Worm (Caenorhabditis elegans) whole organism, L4 larva: ENCODE results near the gene dyc-1.
A peak's percentile ranks its signal among the peaks of the same experiment; 100 is the strongest.

Source experiments
- D1046.2 ChIP-seq: fragments of 200-800 bp; sonication (Bioruptor generic); IDR thresholded peaks from 2 replicates; pipeline ENCODE4 v1.3.6; 2022; ENCODE audit warnings: missing genetic modification characterization, missing compliant biosample characterization
- F26F4.8 ChIP-seq: fragments of 200-800 bp; sonication (Bioruptor generic); conservative IDR thresholded peaks from 2 replicates; pipeline ENCODE4 v1.3.6; 2022; ENCODE audit warnings: missing genetic modification characterization, missing compliant biosample characterization
- F49E8.2 ChIP-seq: sonication (generic microtip); optimal IDR thresholded peaks from 2 replicates; lab custom pipeline; 2016; ENCODE audit warnings: missing compliant biosample characterization, mild to moderate bottlenecking, missing genetic modification characterization, borderline replicate concordance
- R02D3.7 ChIP-seq: fragments of 150-350 bp; sonication (generic microtip); optimal IDR thresholded peaks from 3 replicates; lab custom pipeline; 2014; ENCODE audit warnings: missing biosample characterization, missing genetic modification characterization
- T26A8.4 ChIP-seq: fragments of 200-800 bp; sonication (Bioruptor generic); IDR thresholded peaks from 2 replicates; pipeline ENCODE4 v1.3.6; 2022; ENCODE audit warnings: missing genetic modification characterization, missing compliant biosample characterization
- Y48G9A.11 ChIP-seq: fragments of 200-800 bp; sonication (Bioruptor generic); IDR thresholded peaks from 2 replicates; pipeline ENCODE4 v1.3.6; 2022; ENCODE audit warnings: missing genetic modification reagents, missing genetic modification characterization, missing compliant biosample characterization
- ZK337.2 ChIP-seq: fragments of 200-800 bp; sonication (Bioruptor generic); IDR thresholded peaks from 2 replicates; pipeline ENCODE4 v1.3.6; 2022; ENCODE audit warnings: missing genetic modification reagents, missing genetic modification characterization, missing compliant biosample characterization
- attf-4 ChIP-seq: sonication (generic microtip); optimal IDR thresholded peaks from 3 replicates; lab custom pipeline; 2017; ENCODE audit warnings: missing biosample characterization, missing genetic modification characterization
- ceh-44 ChIP-seq: fragments of 200-800 bp; sonication (Bioruptor generic); IDR thresholded peaks from 2 replicates; pipeline ENCODE4 v1.3.6; 2022; ENCODE audit warnings: missing genetic modification reagents, missing genetic modification characterization, missing compliant biosample characterization
- ces-1 ChIP-seq: fragments of 150-350 bp; sonication (generic microtip); optimal IDR thresholded peaks from 4 replicates; lab custom pipeline; 2014; ENCODE audit warnings: missing biosample characterization, missing genetic modification reagents, missing genetic modification characterization
- daf-19 ChIP-seq: fragments of 200-800 bp; sonication (Bioruptor generic); conservative IDR thresholded peaks from 2 replicates; pipeline ENCODE4 v1.3.6; 2022; ENCODE audit warnings: missing genetic modification characterization, missing compliant biosample characterization
- daf-8 ChIP-seq: fragments of 200-800 bp; sonication (Bioruptor generic); IDR thresholded peaks from 2 replicates; pipeline ENCODE4 v1.3.6; 2022; ENCODE audit warnings: missing genetic modification characterization, missing compliant biosample characterization
- dmd-6 ChIP-seq: fragments of 200-800 bp; sonication (Bioruptor generic); IDR thresholded peaks from 2 replicates; pipeline ENCODE4 v1.3.6; 2022; ENCODE audit warnings: missing genetic modification reagents, missing genetic modification characterization, missing compliant biosample characterization
- dmd-9 ChIP-seq: fragments of 200-800 bp; sonication (Bioruptor generic); IDR thresholded peaks from 2 replicates; pipeline ENCODE4 v1.3.6; 2022; ENCODE audit warnings: missing genetic modification reagents, missing genetic modification characterization, missing compliant biosample characterization
- dpl-1 ChIP-seq: fragments of 150-350 bp; optimal IDR thresholded peaks from 2 replicates; lab custom pipeline; 2014; ENCODE audit warnings: missing biosample characterization, missing genetic modification reagents, missing genetic modification characterization
- duxl-1 ChIP-seq: sonication (generic microtip); optimal IDR thresholded peaks from 2 replicates; lab custom pipeline; 2016; ENCODE audit warnings: mild to moderate bottlenecking, missing genetic modification characterization, moderate library complexity, missing compliant biosample characterization; ENCODE audit not compliant: poor library complexity
- egl-43 ChIP-seq: fragments of 200-800 bp; sonication (Bioruptor generic); IDR thresholded peaks from 2 replicates; pipeline ENCODE4 v1.3.6; 2022; ENCODE audit warnings: missing genetic modification reagents, missing genetic modification characterization, missing compliant biosample characterization
- fos-1 ChIP-seq: fragments of 150-350 bp; optimal IDR thresholded peaks from 2 replicates; lab custom pipeline; 2014; ENCODE audit warnings: missing biosample characterization, missing genetic modification characterization
- hlh-11 ChIP-seq: fragments of 200-800 bp; sonication (Bioruptor generic); optimal IDR thresholded peaks from 2 replicates; lab custom pipeline; 2018; ENCODE audit warnings: mild to moderate bottlenecking, missing genetic modification characterization, missing compliant biosample characterization
- hlh-30 ChIP-seq: sonication (generic microtip); optimal IDR thresholded peaks from 2 replicates; lab custom pipeline; 2017; ENCODE audit warnings: antibody characterized with exemption, mild to moderate bottlenecking, missing genetic modification characterization, missing compliant biosample characterization; ENCODE audit not compliant: insufficient read depth
- jun-1 ChIP-seq: fragments of 150-350 bp; optimal IDR thresholded peaks from 2 replicates; lab custom pipeline; 2014; ENCODE audit warnings: missing biosample characterization, missing genetic modification reagents, missing genetic modification characterization
- lin-13 ChIP-seq: fragments of 150-350 bp; optimal IDR thresholded peaks from 2 replicates; lab custom pipeline; 2014; ENCODE audit warnings: missing biosample characterization, missing genetic modification reagents, missing genetic modification characterization
- lin-38 ChIP-seq: fragments of 200-800 bp; sonication (Bioruptor generic); IDR thresholded peaks from 2 replicates; pipeline ENCODE4 v1.3.6; 2022; ENCODE audit warnings: missing genetic modification reagents, missing genetic modification characterization, missing compliant biosample characterization
- mdt-29 ChIP-seq: fragments of 200-800 bp; sonication (Bioruptor generic); IDR thresholded peaks from 2 replicates; pipeline ENCODE4 v1.3.6; 2022; ENCODE audit warnings: missing genetic modification reagents, missing genetic modification characterization, missing compliant biosample characterization
- mep-1 ChIP-seq: fragments of 150-350 bp; sonication (generic microtip); optimal IDR thresholded peaks from 3 replicates; lab custom pipeline; 2014; ENCODE audit warnings: missing biosample characterization, missing genetic modification characterization
- mxl-2 ChIP-seq: fragments of 200-800 bp; sonication (Bioruptor generic); conservative IDR thresholded peaks from 2 replicates; pipeline ENCODE4 v1.3.6; 2022; ENCODE audit warnings: missing genetic modification reagents, missing genetic modification characterization, missing compliant biosample characterization
- nhr-111 ChIP-seq: fragments of 200-800 bp; sonication (Bioruptor generic); optimal IDR thresholded peaks from 2 replicates; lab custom pipeline; 2018; ENCODE audit warnings: mild to moderate bottlenecking, missing genetic modification characterization, missing compliant biosample characterization
- nhr-28 ChIP-seq: fragments of 150-350 bp; optimal IDR thresholded peaks from 2 replicates; lab custom pipeline; 2014; ENCODE audit warnings: missing biosample characterization, missing genetic modification characterization
- nhr-41 ChIP-seq: fragments of 200-800 bp; sonication (Bioruptor generic); IDR thresholded peaks from 2 replicates; pipeline ENCODE4 v1.3.6; 2022; ENCODE audit warnings: missing genetic modification reagents, missing genetic modification characterization, missing compliant biosample characterization
- nhr-6 ChIP-seq: fragments of 150-350 bp; optimal IDR thresholded peaks from 2 replicates; lab custom pipeline; 2014; ENCODE audit warnings: missing biosample characterization, missing genetic modification characterization
- nhr-77 ChIP-seq: fragments of 150-350 bp; optimal IDR thresholded peaks from 2 replicates; lab custom pipeline; 2014; ENCODE audit warnings: missing biosample characterization, missing genetic modification characterization
- php-3 ChIP-seq: fragments of 200-800 bp; sonication (Bioruptor generic); IDR thresholded peaks from 2 replicates; pipeline ENCODE4 v1.3.6; 2022; ENCODE audit warnings: missing genetic modification reagents, missing genetic modification characterization, missing compliant biosample characterization
- pqm-1 ChIP-seq: sonication (generic microtip); optimal IDR thresholded peaks from 2 replicates; lab custom pipeline; 2017; ENCODE audit warnings: missing biosample characterization, missing genetic modification characterization
- saeg-2 ChIP-seq: fragments of 200-800 bp; sonication (Bioruptor generic); IDR thresholded peaks from 2 replicates; pipeline ENCODE4 v1.3.6; 2022; ENCODE audit warnings: missing genetic modification reagents, missing genetic modification characterization, missing compliant biosample characterization
- sdz-12 ChIP-seq: fragments of 200-800 bp; sonication (Bioruptor generic); optimal IDR thresholded peaks from 2 replicates; lab custom pipeline; 2018; ENCODE audit warnings: mild to moderate bottlenecking, missing genetic modification characterization, missing compliant biosample characterization
- set-16 ChIP-seq: fragments of 200-800 bp; sonication (Bioruptor generic); IDR thresholded peaks from 2 replicates; pipeline ENCODE4 v1.3.6; 2022; ENCODE audit warnings: missing genetic modification reagents, missing genetic modification characterization, missing compliant biosample characterization
- skn-1 ChIP-seq: fragments of 150-350 bp; optimal IDR thresholded peaks from 2 replicates; lab custom pipeline; 2014; ENCODE audit warnings: missing biosample characterization, missing genetic modification characterization
- snpc-1.2 ChIP-seq: fragments of 200-800 bp; sonication (Bioruptor generic); IDR thresholded peaks from 2 replicates; pipeline ENCODE4 v1.3.6; 2022; ENCODE audit warnings: missing genetic modification reagents, missing genetic modification characterization, missing compliant biosample characterization
- snpc-4 ChIP-seq: fragments of 150-350 bp; optimal IDR thresholded peaks from 2 replicates; lab custom pipeline; 2014; ENCODE audit warnings: missing biosample characterization, missing genetic modification characterization
- spr-3 ChIP-seq: fragments of 200-800 bp; sonication (Bioruptor generic); optimal IDR thresholded peaks from 2 replicates; lab custom pipeline; 2018; ENCODE audit warnings: mild to moderate bottlenecking, missing genetic modification characterization, missing compliant biosample characterization
- tag-97 ChIP-seq: fragments of 200-800 bp; sonication (Bioruptor generic); IDR thresholded peaks from 2 replicates; pipeline ENCODE4 v1.3.6; 2022; ENCODE audit warnings: missing genetic modification characterization, missing compliant biosample characterization
- unc-130 ChIP-seq: sonication (generic microtip); optimal IDR thresholded peaks from 2 replicates; lab custom pipeline; 2016; ENCODE audit warnings: missing genetic modification reagents, missing genetic modification characterization, missing compliant biosample characterization
- unc-39 ChIP-seq: sonication (generic microtip); optimal IDR thresholded peaks from 2 replicates; lab custom pipeline; 2017; ENCODE audit warnings: missing biosample characterization, missing genetic modification characterization
- vab-7 ChIP-seq: fragments of 200-800 bp; sonication (Bioruptor generic); IDR thresholded peaks from 2 replicates; pipeline ENCODE4 v1.3.6; 2022; ENCODE audit warnings: missing genetic modification reagents, missing genetic modification characterization, missing compliant biosample characterization
- zag-1 ChIP-seq: fragments of 150-350 bp; optimal IDR thresholded peaks from 2 replicates; lab custom pipeline; 2014; ENCODE audit warnings: missing biosample characterization, missing genetic modification characterization
- zfp-2 ChIP-seq: sonication (generic microtip); optimal IDR thresholded peaks from 2 replicates; lab custom pipeline; 2016; ENCODE audit warnings: mild to moderate bottlenecking, missing genetic modification characterization, missing compliant biosample characterization
- zip-2 ChIP-seq: fragments of 150-350 bp; optimal IDR thresholded peaks from 2 replicates; lab custom pipeline; 2014; ENCODE audit warnings: missing biosample characterization, missing genetic modification characterization

dyc-1 gene

ce11 chrX:14012417-14012816, 36.9 kb upstream of the dyc-1 start, which contains the start of gene tbc-19 (continued):
- TF ChIP-seq ZK337.2 (GFP tag; lab: Robert Waterston, UW) = no peak

- TF ChIP-seq R02D3.7 = no peak
- peak; percentile 78 for TF ChIP-seq nhr-28 (tag; lab: Kevin White, UChicago)
- no peak for TF ChIP-seq hlh-11 (tag; lab: Kevin White, UChicago)
- TF ChIP-seq mep-1 (tag; lab: Kevin White, UChicago) = no peak
These were observed 34.0 kb upstream of the dyc-1 start, which contains the start of gene C04C11.25 for ce11 chrX:14015366-14015765. Gene C04C11.25 (minus strand): TSS chrX:14015466.

- peak; percentile 81 for TF ChIP-seq php-3
- TF ChIP-seq daf-8 = no peak
- TF ChIP-seq unc-39 = no peak
- peak; percentile 85 for TF ChIP-seq D1046.2 (GFP tag; lab: Robert Waterston, UW)
- TF ChIP-seq mep-1 (tag; lab: Kevin White, UChicago) = peak; percentile 90
- no peak for TF ChIP-seq attf-4 (tag; lab: Kevin White, UChicago)
- 0 out of 2 replicates have a peak, but pooled peaks have one; percentile 58 for TF ChIP-seq mxl-2 (GFP tag; lab: Robert Waterston, UW)
- peak; percentile 70 for TF ChIP-seq unc-130 (GFP tag; lab: Kevin White, UChicago)
- TF ChIP-seq spr-3 (GFP tag; lab: Kevin White, UChicago) = no peak
- TF ChIP-seq zfp-2 = peak; percentile 70
- TF ChIP-seq ceh-44 = no peak
- TF ChIP-seq lin-38 = peak; percentile 77
- no peak for TF ChIP-seq nhr-111 (GFP tag; lab: Kevin White, UChicago)
- TF ChIP-seq sdz-12 (GFP tag; lab: Kevin White, UChicago) = peak; percentile 28
- no peak for TF ChIP-seq saeg-2
- no peak for TF ChIP-seq skn-1 (tag; lab: Kevin White, UChicago)
- 0 out of 2 replicates have a peak, but pooled peaks have one; percentile 57 for TF ChIP-seq dmd-9 (GFP tag; lab: Robert Waterston, UW)
- no peak for TF ChIP-seq tag-97 (GFP tag; lab: Robert Waterston, UW)
- peak; percentile 91 for TF ChIP-seq egl-43 (GFP tag; lab: Robert Waterston, UW)
- peak; percentile 90 for TF ChIP-seq snpc-1.2
- peak; percentile 66 for TF ChIP-seq hlh-30 (tag; lab: Kevin White, UChicago)
- TF ChIP-seq nhr-28 (tag; lab: Kevin White, UChicago) = peak; percentile 58
- TF ChIP-seq fos-1 (tag; lab: Kevin White, UChicago) = no peak
- TF ChIP-seq mdt-29 (GFP tag; lab: Robert Waterston, UW) = peak; percentile 65
- peak; percentile 69 for TF ChIP-seq jun-1 (tag; lab: Kevin White, UChicago)
- TF ChIP-seq dpl-1 (GFP tag; lab: Kevin White, UChicago) = peak; percentile 48
- peak; percentile 8 for TF ChIP-seq ces-1 (GFP tag; lab: Kevin White, UChicago)
- TF ChIP-seq vab-7 (GFP tag; lab: Robert Waterston, UW) = peak; percentile 92
- no peak for TF ChIP-seq pqm-1 (tag; lab: Kevin White, UChicago)
- TF ChIP-seq zag-1 = no peak
- peak; percentile 74 for TF ChIP-seq duxl-1
- peak; percentile 54 for TF ChIP-seq F49E8.2 (tag; lab: Kevin White, UChicago)
- peak; percentile 27 for TF ChIP-seq zip-2 (tag; lab: Kevin White, UChicago)
- TF ChIP-seq snpc-4 = no peak
- TF ChIP-seq nhr-41 (GFP tag; lab: Robert Waterston, UW) = peak; percentile 84; the same call in 1 of the 2 replicates
- TF ChIP-seq F26F4.8 (GFP tag; lab: Robert Waterston, UW) = no peak
- peak; percentile 94 for TF ChIP-seq daf-19 (GFP tag; lab: Robert Waterston, UW)
- peak; percentile 79 for TF ChIP-seq nhr-77 (tag; lab: Kevin White, UChicago)
- TF ChIP-seq lin-13 (GFP tag; lab: Kevin White, UChicago) = peak; percentile 68
- TF ChIP-seq Y48G9A.11 (GFP tag; lab: Robert Waterston, UW) = 0 out of 2 replicates have a peak, but pooled peaks have one; percentile 71
- TF ChIP-seq set-16 (GFP tag; lab: Robert Waterston, UW) = no peak
- peak; percentile 27 for TF ChIP-seq nhr-6 (tag; lab: Kevin White, UChicago)
- peak; percentile 63 for TF ChIP-seq hlh-11 (tag; lab: Kevin White, UChicago)
- TF ChIP-seq dmd-6 = peak; percentile 81
- peak; percentile 83 for TF ChIP-seq T26A8.4 (GFP tag; lab: Robert Waterston, UW)
These were observed 33.5 kb upstream of the dyc-1 start for ce11 chrX:14015808-14016207.
